Fruit fly (Drosophila melanogaster): ENCODE data around the gene mRpL40.

dm6 chr3R:11457286-11457685, 49.6 kb downstream of the mRpL40 start:
- no peak for TF ChIP-seq psq (GFP tag; optimal IDR thresholded peaks at IDR 0.05)
- no peak for TF ChIP-seq pan (optimal IDR thresholded peaks at IDR 0.05)
- no peak for TF ChIP-seq Hr78 (GFP tag; optimal IDR thresholded peaks at IDR 0.05)
- no peak for TF ChIP-seq Abd-B (GFP tag; optimal IDR thresholded peaks at IDR 0.05)
- no peak for TF ChIP-seq Sp1 (GFP tag; optimal IDR thresholded peaks at IDR 0.05)
- no peak for TF ChIP-seq Hnf4 (GFP tag; optimal IDR thresholded peaks at IDR 0.05)
- TF ChIP-seq HLH106 (tag; optimal IDR thresholded peaks at IDR 0.05) = no peak
- no peak for TF ChIP-seq fru (GFP tag; optimal IDR thresholded peaks at IDR 0.05)
- TF ChIP-seq sv (GFP tag; optimal IDR thresholded peaks at IDR 0.05) = no peak
- no peak for TF ChIP-seq GATAd (GFP tag; optimal IDR thresholded peaks at IDR 0.05)
- no peak for TF ChIP-seq woc (GFP tag; optimal IDR thresholded peaks at IDR 0.05)
- peak; percentile 48 for TF ChIP-seq jim (GFP tag; optimal IDR thresholded peaks at IDR 0.05)
